Worm (Caenorhabditis elegans) whole organism, L1 larva: Measurements from ENCODE around the gene dpy-23.

Experiments used
- C04F5.9 ChIP-seq: sonication (generic microtip); optimal IDR thresholded peaks from 2 replicates; lab custom pipeline; 2016; ENCODE audit warnings: missing genetic modification characterization, missing compliant biosample characterization
- C16A3.4 ChIP-seq: fragments of 150-350 bp; optimal IDR thresholded peaks from 2 replicates; lab custom pipeline; 2014; ENCODE audit warnings: missing biosample characterization, missing genetic modification characterization
- Y116A8C.19 ChIP-seq: sonication (generic microtip); optimal IDR thresholded peaks from 2 replicates; lab custom pipeline; 2016; ENCODE audit warnings: missing compliant biosample characterization, missing genetic modification characterization, borderline replicate concordance
- aha-1 ChIP-seq: fragments of 150-350 bp; optimal IDR thresholded peaks from 2 replicates; lab custom pipeline; 2014; ENCODE audit warnings: missing biosample characterization, missing genetic modification characterization
- aly-2 ChIP-seq: fragments of 150-350 bp; optimal IDR thresholded peaks from 2 replicates; lab custom pipeline; 2014; ENCODE audit warnings: missing biosample characterization, missing genetic modification characterization
- ama-1 ChIP-seq: fragments of 150-350 bp; optimal IDR thresholded peaks from 2 replicates; lab custom pipeline; 2014
- blmp-1 ChIP-seq: fragments of 150-350 bp; optimal IDR thresholded peaks from 2 replicates; lab custom pipeline; 2014; ENCODE audit warnings: missing biosample characterization, missing genetic modification characterization
- ceh-88 ChIP-seq: fragments of 200-800 bp; sonication (Bioruptor generic); IDR thresholded peaks from 2 replicates; pipeline ENCODE4 v1.3.6; 2022; ENCODE audit warnings: missing genetic modification characterization, missing compliant biosample characterization
- ceh-90 ChIP-seq: sonication (generic microtip); optimal IDR thresholded peaks from 2 replicates; lab custom pipeline; 2016; ENCODE audit warnings: missing genetic modification characterization, missing compliant biosample characterization
- dpl-1 ChIP-seq, 3 experiments: fragments of 150-350 bp in 2 of 3; sonication (generic microtip) in 1 of 3; optimal IDR thresholded peaks; 2 replicates each; lab custom pipeline; 2014 to 2017; ENCODE audit warnings: missing biosample characterization in 3 of 3, missing genetic modification characterization in 3 of 3, missing genetic modification reagents in 3 of 3
- egl-27 ChIP-seq, 2 experiments: fragments of 150-350 bp in 1 of 2; sonication (generic microtip); optimal IDR thresholded peaks; 3 replicates each; lab custom pipeline; 2017 to 2018; ENCODE audit warnings: missing biosample characterization in 2 of 2, missing genetic modification characterization in 2 of 2, missing genetic modification reagents in 2 of 2
- elt-3 ChIP-seq, 6 experiments: fragments of 150-350 bp in 1 of 6; sonication (generic microtip); optimal IDR thresholded peaks; 2 replicates each; lab custom pipeline; 2017 to 2018; ENCODE audit warnings: missing biosample characterization in 6 of 6, missing genetic modification characterization in 6 of 6, inconsistent platforms in 1 of 6
- ets-5 ChIP-seq: fragments of 200-800 bp; sonication (Bioruptor generic); IDR thresholded peaks from 2 replicates; pipeline ENCODE4 v1.3.6; 2022; ENCODE audit warnings: missing genetic modification characterization, missing compliant biosample characterization
- fkh-4 ChIP-seq: sonication (generic microtip); optimal IDR thresholded peaks from 2 replicates; lab custom pipeline; 2016; ENCODE audit warnings: missing compliant biosample characterization, missing genetic modification characterization, borderline replicate concordance
- fkh-8 ChIP-seq: sonication (generic microtip); optimal IDR thresholded peaks from 2 replicates; lab custom pipeline; 2016; ENCODE audit warnings: mild to moderate bottlenecking, missing genetic modification characterization, missing compliant biosample characterization
- fos-1 ChIP-seq: fragments of 150-350 bp; optimal IDR thresholded peaks from 2 replicates; lab custom pipeline; 2014; ENCODE audit warnings: missing biosample characterization, missing genetic modification characterization
- grh-1 ChIP-seq: fragments of 200-800 bp; sonication (Bioruptor generic); IDR thresholded peaks from 2 replicates; pipeline ENCODE4 v1.3.6; 2022; ENCODE audit warnings: missing genetic modification reagents, missing genetic modification characterization, missing compliant biosample characterization
- hlh-17 ChIP-seq: fragments of 200-800 bp; sonication (Bioruptor generic); optimal IDR thresholded peaks from 2 replicates; lab custom pipeline; 2018; ENCODE audit warnings: missing genetic modification characterization, mild to moderate bottlenecking, missing compliant biosample characterization, moderate library complexity, borderline replicate concordance
- hlh-4 ChIP-seq: sonication (generic microtip); optimal IDR thresholded peaks from 2 replicates; lab custom pipeline; 2016; ENCODE audit warnings: mild to moderate bottlenecking, missing genetic modification characterization, missing compliant biosample characterization
- hpl-2 ChIP-seq: fragments of 150-350 bp; optimal IDR thresholded peaks from 2 replicates; lab custom pipeline; 2014; ENCODE audit warnings: missing biosample characterization, missing genetic modification reagents, missing genetic modification characterization
- irx-1 ChIP-seq: sonication (generic microtip); optimal IDR thresholded peaks from 2 replicates; lab custom pipeline; 2016; ENCODE audit warnings: missing genetic modification characterization, missing compliant biosample characterization
- isw-1 ChIP-seq: fragments of 200-800 bp; sonication (Bioruptor generic); IDR thresholded peaks from 2 replicates; pipeline ENCODE4 v1.3.6; 2022; ENCODE audit warnings: missing genetic modification characterization, missing compliant biosample characterization
- lin-13 ChIP-seq: fragments of 150-350 bp; optimal IDR thresholded peaks from 2 replicates; lab custom pipeline; 2014; ENCODE audit warnings: missing biosample characterization, missing genetic modification reagents, missing genetic modification characterization
- lin-14 ChIP-seq: fragments of 200-800 bp; sonication (Bioruptor generic); optimal IDR thresholded peaks from 2 replicates; lab custom pipeline; 2018; ENCODE audit warnings: mild to moderate bottlenecking, missing genetic modification characterization, moderate library complexity, missing compliant biosample characterization
- lin-35 ChIP-seq, 2 experiments: fragments of 150-350 bp; optimal IDR thresholded peaks; 2 replicates each; lab custom pipeline; 2014; ENCODE audit warnings: missing biosample characterization in 2 of 2, missing genetic modification characterization in 2 of 2, missing genetic modification reagents in 2 of 2
- lin-39 ChIP-seq: fragments of 150-350 bp; optimal IDR thresholded peaks from 2 replicates; lab custom pipeline; 2014; ENCODE audit warnings: missing biosample characterization, missing genetic modification reagents, missing genetic modification characterization
- lir-3 ChIP-seq: sonication (generic microtip); optimal IDR thresholded peaks from 2 replicates; lab custom pipeline; 2016; ENCODE audit warnings: mild to moderate bottlenecking, missing genetic modification characterization, moderate library complexity, missing compliant biosample characterization; ENCODE audit not compliant: poor library complexity
- mab-9 ChIP-seq: fragments of 200-800 bp; sonication (Bioruptor generic); IDR thresholded peaks from 2 replicates; pipeline ENCODE4 v1.3.6; 2022; ENCODE audit warnings: missing genetic modification reagents, missing genetic modification characterization, missing compliant biosample characterization
- mef-2 ChIP-seq: fragments of 150-350 bp; optimal IDR thresholded peaks from 2 replicates; lab custom pipeline; 2014; ENCODE audit warnings: missing biosample characterization, missing genetic modification characterization
- nhr-11 ChIP-seq: fragments of 150-350 bp; optimal IDR thresholded peaks from 2 replicates; lab custom pipeline; 2014; ENCODE audit warnings: missing biosample characterization, missing genetic modification characterization
- nhr-12 ChIP-seq: sonication (generic microtip); optimal IDR thresholded peaks from 2 replicates; lab custom pipeline; 2017; ENCODE audit warnings: missing biosample characterization, missing genetic modification characterization
- nhr-28 ChIP-seq: fragments of 150-350 bp; optimal IDR thresholded peaks from 2 replicates; lab custom pipeline; 2014; ENCODE audit warnings: missing biosample characterization, missing genetic modification characterization
- nhr-47 ChIP-seq: sonication (generic microtip); optimal IDR thresholded peaks from 2 replicates; lab custom pipeline; 2016; ENCODE audit warnings: mild to moderate bottlenecking, missing genetic modification characterization, moderate library complexity, missing compliant biosample characterization
- nhr-71 ChIP-seq: sonication (generic microtip); optimal IDR thresholded peaks from 2 replicates; lab custom pipeline; 2016; ENCODE audit warnings: mild to moderate bottlenecking, missing genetic modification characterization, moderate library complexity, missing compliant biosample characterization
- nhr-76 ChIP-seq: sonication (generic microtip); optimal IDR thresholded peaks from 2 replicates; lab custom pipeline; 2017; ENCODE audit warnings: missing biosample characterization, missing genetic modification characterization
- nhr-84 ChIP-seq: sonication (generic microtip); optimal IDR thresholded peaks from 2 replicates; lab custom pipeline; 2017; ENCODE audit warnings: missing biosample characterization, missing genetic modification characterization
- pax-3 ChIP-seq: fragments of 200-800 bp; sonication (Bioruptor generic); optimal IDR thresholded peaks from 2 replicates; lab custom pipeline; 2018; ENCODE audit warnings: mild to moderate bottlenecking, missing genetic modification characterization, moderate library complexity, missing compliant biosample characterization
- pqm-1 ChIP-seq: sonication (generic microtip); optimal IDR thresholded peaks from 3 replicates; lab custom pipeline; 2017; ENCODE audit warnings: missing biosample characterization, missing genetic modification characterization
- rnt-1 ChIP-seq: sonication (generic microtip); optimal IDR thresholded peaks from 2 replicates; lab custom pipeline; 2016; ENCODE audit warnings: mild to moderate bottlenecking, missing genetic modification characterization, moderate library complexity, missing compliant biosample characterization
- skn-1 ChIP-seq: fragments of 150-350 bp; optimal IDR thresholded peaks from 2 replicates; lab custom pipeline; 2014; ENCODE audit warnings: missing biosample characterization, missing genetic modification characterization
- snu-23 ChIP-seq: sonication (generic microtip); optimal IDR thresholded peaks from 2 replicates; lab custom pipeline; 2016; ENCODE audit warnings: missing genetic modification characterization, missing compliant biosample characterization
- sox-4 ChIP-seq: sonication (generic microtip); optimal IDR thresholded peaks from 2 replicates; lab custom pipeline; 2016; ENCODE audit warnings: missing genetic modification characterization, missing compliant biosample characterization
- sptf-1 ChIP-seq: fragments of 150-350 bp; optimal IDR thresholded peaks from 2 replicates; lab custom pipeline; 2014; ENCODE audit warnings: missing biosample characterization, missing genetic modification characterization
- swsn-7 ChIP-seq: sonication (generic microtip); optimal IDR thresholded peaks from 2 replicates; lab custom pipeline; 2016; ENCODE audit warnings: missing genetic modification characterization, missing compliant biosample characterization
- unc-130 ChIP-seq: fragments of 150-350 bp; optimal IDR thresholded peaks from 2 replicates; lab custom pipeline; 2017; ENCODE audit warnings: missing biosample characterization, missing genetic modification characterization, inconsistent platforms
- unc-30 ChIP-seq: sonication (generic microtip); optimal IDR thresholded peaks from 2 replicates; lab custom pipeline; 2017; ENCODE audit warnings: missing biosample characterization, missing genetic modification characterization
- unc-98 ChIP-seq: fragments of 200-800 bp; sonication (Bioruptor generic); IDR thresholded peaks from 2 replicates; pipeline ENCODE4 v1.3.6; 2022; ENCODE audit warnings: missing genetic modification characterization, missing compliant biosample characterization
- vab-15 ChIP-seq: sonication (generic microtip); optimal IDR thresholded peaks from 2 replicates; lab custom pipeline; 2017; ENCODE audit warnings: missing genotype, mild to moderate bottlenecking, missing genetic modification characterization, missing compliant biosample characterization
- zip-4 ChIP-seq: fragments of 200-800 bp; sonication (Bioruptor generic); optimal IDR thresholded peaks from 2 replicates; lab custom pipeline; 2018; ENCODE audit warnings: mild to moderate bottlenecking, missing genetic modification characterization, moderate library complexity, missing compliant biosample characterization
- ztf-11 ChIP-seq, 2 experiments: sonication (generic microtip); optimal IDR thresholded peaks; 2 replicates each; lab custom pipeline; 2016 to 2017; ENCODE audit warnings: missing genetic modification characterization in 2 of 2, missing biosample characterization in 1 of 2, missing compliant biosample characterization in 1 of 2
- ztf-4 ChIP-seq: fragments of 150-350 bp; optimal IDR thresholded peaks from 2 replicates; lab custom pipeline; 2014; ENCODE audit warnings: missing biosample characterization, missing genetic modification characterization

The dpy-23 gene

DNA sequence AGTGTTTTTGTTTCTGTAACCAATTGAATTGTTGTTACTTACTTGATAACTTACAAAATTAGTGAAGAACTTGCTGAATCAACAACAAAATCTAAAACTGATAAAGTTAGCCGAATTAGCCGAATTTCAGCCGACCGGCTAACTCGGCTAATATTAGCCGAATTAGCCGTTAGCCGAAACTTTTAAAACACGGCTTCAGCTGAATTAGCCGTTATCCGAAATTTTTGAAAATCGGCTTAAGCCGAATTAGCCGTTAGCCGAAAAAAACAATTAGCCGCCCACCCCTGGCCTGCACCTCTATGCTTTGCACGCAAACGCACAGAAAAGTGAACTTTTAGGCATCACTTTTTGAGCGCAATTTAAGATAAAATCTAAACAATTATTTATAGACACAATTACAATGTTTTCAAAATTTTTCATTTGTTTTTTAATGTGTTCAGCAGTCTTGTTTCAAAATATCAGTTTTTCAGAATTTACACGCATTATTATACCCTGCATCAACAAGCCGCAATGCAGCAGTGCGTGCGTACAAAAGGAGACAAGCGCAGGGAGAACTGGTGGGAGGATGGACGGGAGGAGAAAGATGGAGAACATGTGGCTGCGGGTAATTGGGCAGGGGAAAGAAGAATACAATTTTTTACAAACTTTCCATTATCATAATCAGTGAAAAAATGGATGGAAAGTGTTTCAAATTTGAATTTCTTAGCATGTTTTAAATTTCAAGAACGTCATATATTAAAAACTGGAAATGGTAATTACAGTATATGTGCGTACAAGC is 6.1 kb downstream of the dpy-23 start:
- no peak for TF ChIP-seq nhr-28 (tag; lab: Kevin White, UChicago)
- peak; percentile 62 for TF ChIP-seq lin-39 (tag; lab: Kevin White, UChicago)
- TF ChIP-seq nhr-11 (tag; lab: Kevin White, UChicago), result no peak
- no peak for TF ChIP-seq vab-15
- no peak for TF ChIP-seq lin-13 (GFP tag; lab: Kevin White, UChicago)
- TF ChIP-seq ama-1 (lab: Kevin White, UChicago), result no peak
- peak; percentile 54; the same call in 1 of the 2 replicates for TF ChIP-seq grh-1
- peak; percentile 27 to 80 for TF ChIP-seq lin-35 (GFP tag; optimal IDR thresholded peaks at IDR 0.05; lab: Kevin White, UChicago)
- TF ChIP-seq ceh-90 (tag; lab: Kevin White, UChicago), result no peak
- peak; percentile 37 for TF ChIP-seq lir-3 (tag; lab: Kevin White, UChicago)
- peak; percentile 66 for TF ChIP-seq hpl-2 (GFP tag; lab: Kevin White, UChicago)
- peak; percentile 6 for TF ChIP-seq fkh-4 (tag; lab: Kevin White, UChicago)
- TF ChIP-seq nhr-12 (tag; lab: Kevin White, UChicago), result no peak
- no peak for TF ChIP-seq sox-4 (tag; lab: Kevin White, UChicago)
- TF ChIP-seq egl-27 (tag; optimal IDR thresholded peaks at IDR 0.05; lab: Kevin White, UChicago), result no peak
- peak; percentile 2 for TF ChIP-seq pax-3 (tag; lab: Kevin White, UChicago)
- TF ChIP-seq mab-9 (GFP tag; lab: Robert Waterston, UW), result no peak
- TF ChIP-seq snu-23 (GFP tag; lab: Kevin White, UChicago), result peak; percentile 92
- no peak for TF ChIP-seq C04F5.9 (tag; lab: Kevin White, UChicago)
- peak in 2 of 3 experiments; percentile 1 to 9 for TF ChIP-seq dpl-1 (GFP tag; optimal IDR thresholded peaks at IDR 0.05; lab: Kevin White, UChicago)
- TF ChIP-seq unc-130, result peak; percentile 7
- TF ChIP-seq hlh-17 (GFP tag; lab: Kevin White, UChicago), result no peak
- TF ChIP-seq C16A3.4 (tag; lab: Kevin White, UChicago), result peak; percentile 77
- TF ChIP-seq zip-4 (GFP tag; lab: Kevin White, UChicago), result peak; percentile 20
- peak; percentile 46 for TF ChIP-seq fos-1 (tag; lab: Kevin White, UChicago)
- peak; percentile 74 for TF ChIP-seq lin-14 (GFP tag; lab: Kevin White, UChicago)
- no peak for TF ChIP-seq aha-1 (tag; lab: Kevin White, UChicago)
- TF ChIP-seq sptf-1 (tag; lab: Kevin White, UChicago), result no peak
- TF ChIP-seq aly-2, result no peak
- TF ChIP-seq nhr-47 (tag; lab: Kevin White, UChicago), result peak; percentile 84
- peak; percentile 43 for TF ChIP-seq ztf-4 (tag; lab: Kevin White, UChicago)
- peak in 3 of 6 experiments; percentile 34 to 73 (median 63) for TF ChIP-seq elt-3 (tag; optimal IDR thresholded peaks at IDR 0.05; lab: Kevin White, UChicago)
- TF ChIP-seq rnt-1, result peak; percentile 84
- TF ChIP-seq nhr-76, result no peak
- TF ChIP-seq ztf-11 (tag; optimal IDR thresholded peaks at IDR 0.05; lab: Kevin White, UChicago), result peak in 1 of 2 experiments; percentile 53
- TF ChIP-seq isw-1 (GFP tag; lab: Robert Waterston, UW), result peak; percentile 14
- no peak for TF ChIP-seq fkh-8 (tag; lab: Kevin White, UChicago)
- peak; percentile 26 for TF ChIP-seq blmp-1 (tag; lab: Kevin White, UChicago)
- TF ChIP-seq nhr-71 (tag; lab: Kevin White, UChicago), result peak; percentile 74
- no peak for TF ChIP-seq unc-30
- no peak for TF ChIP-seq Y116A8C.19 (tag; lab: Kevin White, UChicago)
- TF ChIP-seq ceh-88 (GFP tag; lab: Robert Waterston, UW), result 0 out of 2 replicates have a peak, but pooled peaks have one; percentile 40
- no peak for TF ChIP-seq unc-98
- no peak for TF ChIP-seq hlh-4 (tag; lab: Kevin White, UChicago)
- TF ChIP-seq ets-5 (GFP tag; lab: Robert Waterston, UW), result no peak
- TF ChIP-seq skn-1, result peak; percentile 75
- TF ChIP-seq nhr-84 (tag; lab: Kevin White, UChicago), result no peak
- no peak for TF ChIP-seq mef-2 (tag; lab: Kevin White, UChicago)
- no peak for TF ChIP-seq pqm-1 (tag; lab: Kevin White, UChicago)
- peak; percentile 68 for TF ChIP-seq swsn-7
- TF ChIP-seq irx-1 (tag; lab: Kevin White, UChicago), result peak; percentile 45
